Fruit fly (Drosophila melanogaster) whole organism, larva: ENCODE measurements around the gene CG18787.

Source experiments
- noc ChIP-seq: fragments of 200-800 bp; sonication (Bioruptor generic); optimal IDR thresholded peaks from 3 replicates; lab custom pipeline; 2019; ENCODE audit warnings: missing biosample characterization, mild to moderate bottlenecking, missing genetic modification characterization, moderate library complexity

CG18787 gene

DNA sequence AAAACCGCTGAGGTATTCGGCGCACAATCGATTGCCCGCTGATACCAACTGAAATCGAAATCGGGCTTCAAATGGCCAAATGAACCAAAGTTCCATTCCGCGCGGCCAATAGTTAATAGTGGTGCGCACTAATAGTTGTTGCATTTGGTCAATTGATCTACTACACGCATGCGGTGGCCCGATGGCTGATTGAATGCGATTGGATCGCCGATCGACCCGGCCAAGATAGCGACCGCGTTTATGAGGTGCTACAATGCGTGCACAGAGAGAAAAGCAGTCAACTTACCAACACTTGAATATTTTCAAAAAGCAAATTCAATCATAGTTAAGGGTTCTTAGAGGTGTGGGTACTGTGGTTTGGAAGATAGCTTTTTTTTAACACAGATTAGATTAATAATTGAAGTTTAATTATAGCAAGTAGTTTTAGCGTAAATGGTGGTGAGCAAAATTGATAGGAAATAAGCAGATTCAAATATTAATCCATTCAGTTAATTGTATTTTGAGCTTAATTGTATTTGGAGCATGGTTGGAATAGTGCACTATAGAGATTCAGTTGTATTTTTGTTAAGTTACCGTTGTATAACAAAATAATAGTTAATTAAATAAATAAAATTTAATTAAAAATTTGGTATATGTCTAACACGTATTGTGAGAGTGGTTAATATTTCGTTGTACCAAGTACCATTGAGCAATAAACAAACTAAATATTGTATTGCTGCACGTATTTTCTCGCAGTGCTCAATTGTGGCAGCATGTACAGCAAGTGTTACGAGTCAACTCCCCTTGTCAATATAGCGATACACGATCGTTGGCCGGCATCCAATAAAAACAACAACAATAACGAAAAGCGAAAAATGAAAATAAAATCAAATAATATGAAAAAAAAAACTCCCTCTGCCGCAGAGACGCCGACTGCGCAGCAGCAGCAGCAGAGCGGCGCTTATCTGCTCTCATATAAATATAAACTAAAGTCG lies 27.6 kb upstream of the CG18787 start:
- peak; percentile 51 for TF ChIP-seq noc

DNA sequence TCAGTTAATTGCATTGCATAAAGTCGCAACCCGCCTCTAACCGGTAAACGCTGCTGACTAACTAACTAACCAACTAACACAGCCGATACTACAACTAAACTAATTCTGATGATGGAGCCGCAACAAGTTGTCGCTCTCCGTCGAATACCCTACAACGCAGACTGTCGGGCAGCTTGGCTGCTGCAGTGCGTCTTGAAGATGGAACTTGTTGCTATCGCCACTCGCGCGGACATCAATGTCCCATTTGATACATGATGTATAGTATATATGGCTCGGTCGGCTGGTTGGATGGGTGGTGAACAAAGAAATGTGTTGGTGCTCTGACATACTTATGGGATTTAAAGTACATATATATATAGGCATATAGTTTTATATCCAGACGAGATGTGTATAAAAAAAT lies 26.4 kb upstream of the CG18787 start:
- no peak for TF ChIP-seq noc

- no peak for TF ChIP-seq noc
Observed at dm6 chr2L:12024104-12024503, 25.0 kb upstream of the CG18787 start.

- no peak for TF ChIP-seq noc
Observed at dm6 chr2L:12021193-12021592, 22.1 kb upstream of the CG18787 start.

- TF ChIP-seq noc = no peak
Observed at dm6 chr2L:12020735-12021134, 21.6 kb upstream of the CG18787 start, which contains the start of gene Wdr81. Gene Wdr81, minus strand, starts transcription at chr2L:12020960.

DNA sequence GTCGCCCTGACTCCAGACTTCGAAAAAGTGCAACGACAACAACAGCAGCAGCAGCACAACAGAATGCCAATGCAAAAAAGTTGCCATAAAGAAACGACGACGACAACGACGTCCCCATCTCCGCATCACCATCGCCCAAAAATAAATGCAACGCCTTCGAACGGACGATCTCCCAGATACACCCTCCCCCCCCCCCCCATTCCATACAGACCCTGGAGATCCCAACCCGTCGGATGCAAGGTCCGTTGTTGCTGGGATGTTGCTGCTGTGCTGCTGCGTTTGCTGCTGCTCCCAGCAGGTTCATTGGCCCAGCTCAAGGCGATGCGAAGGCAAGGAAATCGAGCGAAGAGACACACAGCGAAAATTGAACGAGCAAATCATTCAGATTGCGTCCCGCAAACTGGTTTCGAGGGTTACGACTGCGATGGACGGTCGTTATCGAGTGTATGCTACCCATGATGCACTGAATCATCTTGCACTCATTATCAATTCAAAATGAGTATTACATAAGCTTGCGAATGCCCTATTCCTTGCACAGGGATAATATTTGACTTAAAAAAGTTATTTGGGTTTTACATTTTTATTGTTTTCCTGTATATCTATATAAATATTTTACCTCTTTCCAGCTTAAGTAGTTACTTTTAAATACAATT lies 14.7 kb upstream of the CG18787 start:
- no peak for TF ChIP-seq noc

DNA sequence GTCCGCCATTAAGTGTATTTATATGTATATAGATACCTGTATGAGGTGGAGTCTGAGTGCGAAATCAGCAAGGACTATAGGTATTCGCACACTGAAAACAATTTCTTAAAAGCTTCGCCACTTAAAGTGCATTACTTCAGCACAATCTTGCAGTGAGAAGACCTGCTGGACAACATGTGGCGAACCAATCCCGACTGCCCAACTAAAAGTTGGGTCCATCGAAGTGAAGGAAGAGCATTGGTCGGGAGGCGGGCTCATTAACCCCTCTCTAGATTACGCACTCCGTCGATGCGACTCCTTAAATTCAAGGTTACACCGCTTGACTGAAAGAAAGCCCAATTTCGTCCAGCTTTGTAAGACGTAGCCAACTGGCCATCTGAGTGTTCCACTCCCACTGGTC lies 14.1 kb upstream of the CG18787 start:
- TF ChIP-seq noc = no peak

dm6 chr2L:12011682-12012655 lies 12.8 kb upstream of the CG18787 start:
- TF ChIP-seq noc = peak; percentile 95

DNA sequence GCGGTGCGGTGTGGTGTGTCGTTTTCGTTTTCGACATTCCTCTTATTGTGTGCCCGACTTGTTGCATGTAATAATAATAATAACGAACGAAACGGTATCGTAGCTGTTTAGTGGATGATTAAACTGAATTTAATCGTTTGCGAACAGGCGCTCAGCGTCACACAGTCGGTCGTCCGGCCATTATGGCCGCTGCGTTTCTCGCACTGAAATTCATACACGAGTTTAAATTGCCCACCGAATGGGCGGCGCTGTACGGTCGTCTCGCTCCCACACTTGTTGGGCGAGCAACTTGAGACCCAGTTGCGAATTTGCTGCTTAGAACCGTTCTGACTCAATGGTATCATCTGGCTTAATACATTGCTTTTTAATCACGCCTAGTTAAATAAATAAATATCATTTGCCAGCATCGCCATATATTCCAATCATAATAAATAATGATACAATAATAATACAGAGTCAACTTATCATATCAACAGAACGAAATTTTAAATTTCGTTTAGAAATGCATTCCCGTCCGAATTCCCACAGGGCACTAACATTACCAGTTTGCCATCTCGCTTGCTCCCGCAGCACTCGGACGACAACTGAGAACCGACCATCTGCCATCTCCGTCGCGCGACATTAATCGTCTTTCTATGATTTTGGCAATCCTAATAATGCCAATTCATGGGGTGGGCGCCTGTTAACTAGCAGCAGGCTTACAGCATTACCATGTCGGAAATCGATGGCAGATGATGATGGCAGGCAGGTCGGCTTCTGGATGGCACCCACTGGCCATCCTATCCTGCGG lies 11.9 kb upstream of the CG18787 start:
- peak; percentile 93 for TF ChIP-seq noc

dm6 chr2L:12010100-12010876 lies 11.1 kb upstream of the CG18787 start:
- peak; percentile 78 for TF ChIP-seq noc

DNA sequence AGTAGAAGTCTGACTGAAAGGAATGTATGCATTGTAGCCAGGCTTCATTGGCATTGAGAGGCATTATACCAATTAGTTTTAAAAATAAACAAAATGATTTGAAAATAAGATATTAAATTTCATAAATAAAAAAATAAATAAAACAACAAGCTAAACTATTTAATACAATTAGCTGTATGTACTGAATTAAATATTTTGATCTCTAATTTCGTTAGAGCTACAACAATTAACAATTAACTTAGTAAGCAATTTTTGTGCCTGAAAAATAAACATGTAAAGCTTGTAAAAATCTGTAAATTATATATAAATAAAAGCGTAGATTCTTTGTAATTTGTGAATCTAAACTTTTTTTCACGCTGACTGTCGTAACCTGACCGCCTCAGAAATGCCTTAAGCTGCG lies 8.7 kb upstream of the CG18787 start, which contains the start of gene Rh5:
TSS of gene Rh5 (plus strand) at position 301 of the 400 bp plus-strand sequence.
- no peak for TF ChIP-seq noc

DNA sequence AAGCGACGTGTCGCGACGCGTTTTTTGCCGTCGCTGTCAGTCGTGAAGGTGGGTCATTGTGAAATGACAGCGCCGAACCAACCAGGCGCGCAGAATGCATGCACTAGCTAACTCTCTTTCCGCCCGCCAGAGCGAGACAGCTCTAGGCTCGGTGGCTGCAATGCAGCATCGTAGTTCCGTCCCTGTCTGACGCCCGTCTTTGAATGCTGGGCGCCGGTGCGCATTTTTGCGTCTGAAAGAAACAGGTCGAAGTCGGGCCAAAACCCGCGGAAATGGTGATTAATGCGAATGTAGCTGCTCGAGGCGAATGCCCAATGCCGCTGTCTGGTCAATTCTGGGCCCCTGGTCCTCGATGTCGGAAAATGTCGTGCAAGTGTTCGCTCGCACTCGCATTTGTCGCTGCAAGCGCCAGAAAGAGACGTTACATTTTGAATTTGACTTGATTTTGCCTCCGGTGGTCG lies 8.2 kb upstream of the CG18787 start:
- peak; percentile 80 for TF ChIP-seq noc

DNA sequence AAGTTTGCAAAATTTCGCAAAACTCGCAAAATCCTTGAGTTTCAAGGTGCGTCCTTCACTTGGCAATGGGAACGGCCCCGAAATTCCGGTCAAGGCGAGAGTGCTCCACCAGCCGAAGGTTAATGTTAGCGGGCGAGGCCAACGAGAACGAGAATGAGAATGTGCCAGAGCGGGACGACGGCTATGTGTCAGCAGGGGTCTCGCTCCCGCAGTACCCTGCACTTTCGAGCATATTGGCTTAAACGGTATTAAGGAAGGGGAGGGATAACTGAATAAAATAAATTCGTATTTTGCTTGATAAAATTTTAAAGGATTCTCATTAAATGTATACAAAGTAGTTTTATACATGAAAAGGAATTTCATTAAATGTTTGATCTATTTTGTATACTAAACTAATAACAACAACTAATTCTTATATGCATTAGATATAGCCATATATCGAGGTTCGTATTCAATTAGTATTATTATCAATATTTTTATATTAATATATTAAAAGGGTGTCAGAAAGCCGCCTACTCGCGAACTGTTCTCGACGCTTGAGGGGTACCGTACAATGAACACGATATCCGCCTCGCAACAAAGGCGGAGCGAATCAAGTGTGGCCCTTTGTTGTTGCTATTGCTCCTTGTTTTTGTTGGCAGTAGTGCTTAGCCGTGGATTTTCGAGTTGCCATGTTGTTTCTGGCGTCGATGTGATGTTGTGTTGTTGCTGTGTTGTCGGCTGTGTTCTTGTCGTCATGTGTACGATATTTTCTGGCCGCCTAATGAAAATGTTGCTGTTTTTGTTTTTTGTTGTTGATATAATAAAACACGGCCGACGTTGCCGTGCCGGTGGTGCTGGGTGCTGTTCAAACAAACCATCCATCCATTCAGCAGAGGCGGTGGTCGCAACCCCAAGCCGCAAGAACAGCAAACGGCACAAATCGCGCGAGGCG lies 7.5 kb upstream of the CG18787 start:
- TF ChIP-seq noc = peak; percentile 96
